Fruit fly (Drosophila melanogaster) S2 (cell line): Measurements from ENCODE around the gene pit.

Source experiments
- CG8478 ChIP-seq: fragments of >200 bp; optimal IDR thresholded peaks from 2 replicates; lab custom pipeline; 2018
- CTCF ChIP-seq, 2 experiments: fragments of >200 bp; optimal IDR thresholded peaks; 2 replicates each; lab custom pipeline; 2018

DNA sequence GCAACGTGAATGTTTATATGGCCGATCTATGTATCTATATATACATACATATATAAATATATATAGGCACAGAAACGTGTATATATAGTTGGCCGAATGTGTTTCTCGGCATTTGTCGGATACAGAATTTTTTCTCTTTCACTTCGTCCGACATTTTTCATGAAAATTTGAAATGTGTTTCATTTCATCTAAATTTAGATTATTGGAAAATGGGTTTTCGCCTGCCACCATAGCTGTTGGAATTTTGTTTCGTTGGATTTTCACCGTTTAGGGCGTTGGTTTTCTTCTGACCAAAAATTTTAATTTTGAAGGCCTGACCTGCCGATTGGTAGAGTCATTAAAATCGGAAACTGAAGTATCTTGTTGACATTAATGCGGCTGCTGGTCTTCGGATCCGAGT lies 13.3 kb downstream of the pit start:
- TF ChIP-seq CG8478 (lab: Kevin White, UChicago) (no peak), CTCF (optimal IDR thresholded peaks at IDR 0.05; lab: Kevin White, UChicago) (no peak)
